Worm (Caenorhabditis elegans): ENCODE results near the gene pkc-3.

Gene pkc-3

DNA sequence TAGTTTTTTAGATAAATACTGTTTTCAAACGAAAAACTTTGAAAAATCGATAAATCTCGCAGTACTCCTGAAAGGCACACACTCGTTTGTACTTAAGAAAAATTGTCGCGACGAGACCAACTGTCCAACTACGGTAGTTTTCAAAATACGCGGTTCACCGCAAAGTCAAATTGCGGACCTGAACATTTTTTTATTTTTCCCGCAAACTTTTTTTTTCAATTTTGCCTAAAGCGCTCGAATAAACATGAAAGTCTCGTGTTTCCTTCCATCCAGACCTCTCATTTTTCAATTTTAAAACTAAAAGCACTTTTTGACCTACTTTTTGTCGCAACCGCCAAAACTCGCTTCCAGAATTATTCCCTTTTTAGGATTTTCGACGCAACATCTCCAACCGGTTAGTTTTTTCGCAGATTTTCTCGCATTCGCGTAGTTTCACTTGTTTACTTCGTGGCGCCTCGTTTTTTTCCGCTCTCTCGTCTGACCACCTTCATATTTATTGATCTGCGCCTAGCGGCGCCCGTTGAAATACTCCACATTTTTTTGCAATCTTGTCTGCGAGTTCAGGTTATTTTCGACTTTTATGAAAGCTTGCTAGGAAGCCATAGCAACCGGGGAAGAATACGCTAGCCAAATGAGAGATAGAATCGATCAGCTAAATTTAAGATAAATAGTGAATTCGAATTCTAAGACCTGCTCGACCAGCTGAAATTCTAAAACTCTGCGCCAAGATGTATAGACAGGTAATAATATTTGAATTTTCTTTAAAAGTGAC is 2.2 kb upstream of the pkc-3 start, which contains the start of gene prdx-2 (continued):
- TF ChIP-seq B0336.3 (GFP tag; IDR thresholded peaks at IDR 0.05) (peak; percentile 73), fkh-3 (tag; optimal IDR thresholded peaks at IDR 0.05) (no peak), attf-6 (GFP tag; IDR thresholded peaks at IDR 0.05) (peak; percentile 68; the same call in 1 of the 2 replicates), lir-1 (GFP tag; conservative IDR thresholded peaks at IDR 0.05) (no peak; the same call in 1 of the 2 replicates), ceh-40 (GFP tag; IDR thresholded peaks at IDR 0.05) (no peak), lsy-27 (tag; optimal IDR thresholded peaks at IDR 0.05; ENCODE audit: borderline replicate concordance, insufficient read depth) (no peak), F33H1.4 (GFP tag; IDR thresholded peaks at IDR 0.05) (peak; percentile 90), ceh-58 (GFP tag; IDR thresholded peaks at IDR 0.05) (no peak), snpc-1.1 (tag; optimal IDR thresholded peaks at IDR 0.05; ENCODE audit: insufficient read depth) (no peak), F52B5.7 (tag; optimal IDR thresholded peaks at IDR 0.05) (no peak), let-526 (GFP tag; IDR thresholded peaks at IDR 0.05) (no peak), egl-44 (GFP tag; IDR thresholded peaks at IDR 0.05) (no peak), ceh-27 (GFP tag; optimal IDR thresholded peaks at IDR 0.05) (no peak), Y53G8AR.9 (GFP tag; conservative IDR thresholded peaks at IDR 0.05) (no peak), F23B12.7 (tag; optimal IDR thresholded peaks at IDR 0.05; ENCODE audit: insufficient read depth) (no peak), lsl-1 (GFP tag; optimal IDR thresholded peaks at IDR 0.05) (peak; percentile 98), B0261.1 (tag; optimal IDR thresholded peaks at IDR 0.05) (no peak), him-1 (tag; optimal IDR thresholded peaks at IDR 0.05) (peak; percentile 25), lin-26 (GFP tag; IDR thresholded peaks at IDR 0.05) (no peak), dox-1 (GFP tag; IDR thresholded peaks at IDR 0.05) (peak; percentile 82), ztf-22 (GFP tag; optimal IDR thresholded peaks at IDR 0.05) (no peak), K12H6.12 (tag; optimal IDR thresholded peaks at IDR 0.05) (no peak), ama-1 (optimal IDR thresholded peaks at IDR 0.05) (no peak), ama-1 (GFP tag; optimal IDR thresholded peaks at IDR 0.05) (no peak), F57A8.1 (GFP tag; optimal IDR thresholded peaks at IDR 0.05) (no peak), ztf-3 (GFP tag; optimal IDR thresholded peaks at IDR 0.05) (no peak), zim-3 (tag; optimal IDR thresholded peaks at IDR 0.05) (no peak), mel-28 (tag; optimal IDR thresholded peaks at IDR 0.05; ENCODE audit: borderline replicate concordance) (no peak), attf-3 (GFP tag; conservative IDR thresholded peaks at IDR 0.05) (no peak), B0035.1 (tag; optimal IDR thresholded peaks at IDR 0.05) (no peak), F49E8.2 (tag; optimal IDR thresholded peaks at IDR 0.05; ENCODE audit: insufficient read depth) (peak; percentile 16), aptf-3 (GFP tag; IDR thresholded peaks at IDR 0.05) (no peak), bed-1 (GFP tag; IDR thresholded peaks at IDR 0.05) (no peak), cebp-2 (GFP tag; IDR thresholded peaks at IDR 0.05) (no peak), lin-54 (GFP tag; optimal IDR thresholded peaks at IDR 0.05) (peak; percentile 75), unc-130 (GFP tag; optimal IDR thresholded peaks at IDR 0.05) (peak; percentile 37), egl-18 (GFP tag; IDR thresholded peaks at IDR 0.05) (no peak), hlh-26 (GFP tag; conservative IDR thresholded peaks at IDR 0.05) (no peak), hrde-1 (tag; optimal IDR thresholded peaks at IDR 0.05; ENCODE audit: borderline replicate concordance) (no peak), cebp-1 (GFP tag; IDR thresholded peaks at IDR 0.05) (no peak), cebp-1 (tag; optimal IDR thresholded peaks at IDR 0.05) (no peak), attf-5 (GFP tag; optimal IDR thresholded peaks at IDR 0.05) (no peak), pha-4 (tag; optimal IDR thresholded peaks at IDR 0.05) (no peak), gei-17 (GFP tag; optimal IDR thresholded peaks at IDR 0.05) (no peak), T26A5.8 (tag; optimal IDR thresholded peaks at IDR 0.05) (no peak), ZK185.1 (tag; optimal IDR thresholded peaks at IDR 0.05; ENCODE audit: poor library complexity, severe bottlenecking) (no peak), nfya-1 (tag; optimal IDR thresholded peaks at IDR 0.05; ENCODE audit: borderline replicate concordance, insufficient read depth) (no peak)
